Worm (Caenorhabditis elegans) whole organism, mixed stage, embryonic: ENCODE data around the gene F59A7.14.

ENCODE experiments used
- blmp-1 ChIP-seq: fragments of 150-350 bp; optimal IDR thresholded peaks from 2 replicates; lab custom pipeline; 2014; ENCODE audit warnings: missing biosample characterization, missing genetic modification characterization
- flh-1 ChIP-seq: fragments of 200-800 bp; sonication (Bioruptor generic); optimal IDR thresholded peaks from 2 replicates; lab custom pipeline; 2018; ENCODE audit warnings: mild to moderate bottlenecking, missing genetic modification characterization, moderate library complexity, missing compliant biosample characterization
- lin-13 ChIP-seq: fragments of 150-350 bp; optimal IDR thresholded peaks from 2 replicates; lab custom pipeline; 2014; ENCODE audit warnings: missing biosample characterization, missing genetic modification characterization
- nhr-12 ChIP-seq: fragments of 150-350 bp; optimal IDR thresholded peaks from 2 replicates; lab custom pipeline; 2014; ENCODE audit warnings: missing biosample characterization, missing genetic modification characterization
- nhr-237 ChIP-seq: fragments of 150-350 bp; optimal IDR thresholded peaks from 2 replicates; lab custom pipeline; 2014; ENCODE audit warnings: missing biosample characterization, missing genetic modification characterization
- pha-4 ChIP-seq: fragments of 150-350 bp; optimal IDR thresholded peaks from 2 replicates; lab custom pipeline; 2018; ENCODE audit warnings: missing biosample characterization, missing genetic modification reagents, missing genetic modification characterization
- snpc-4 ChIP-seq: fragments of 150-350 bp; optimal IDR thresholded peaks from 2 replicates; lab custom pipeline; 2014; ENCODE audit warnings: missing biosample characterization, missing genetic modification characterization
- ztf-11 ChIP-seq: fragments of 150-350 bp; optimal IDR thresholded peaks from 2 replicates; lab custom pipeline; 2014; ENCODE audit warnings: missing biosample characterization, missing genetic modification characterization

- no peak for TF ChIP-seq ztf-11 (tag; lab: Kevin White, UChicago)
- TF ChIP-seq pha-4 (tag; lab: Kevin White, UChicago) = no peak
- no peak for TF ChIP-seq nhr-12 (tag; lab: Kevin White, UChicago)
- TF ChIP-seq nhr-237 = no peak
- TF ChIP-seq lin-13 (tag; lab: Kevin White, UChicago) = no peak
- TF ChIP-seq snpc-4 (tag; lab: Kevin White, UChicago) = no peak
- no peak for TF ChIP-seq blmp-1 (tag; lab: Kevin White, UChicago)
- TF ChIP-seq flh-1 = no peak
Observed at ce11 chrV:1998358-1998757, 20.4 kb upstream of the F59A7.14 start.
